Fruit fly (Drosophila melanogaster) whole organism, wandering third instar larva: ENCODE data around the gene CG32536.

Source experiments
- CG9705 ChIP-seq: fragments of 200-800 bp; sonication (Bioruptor generic); optimal IDR thresholded peaks from 2 replicates; lab custom pipeline; 2018; ENCODE audit warnings: missing biosample characterization, mild to moderate bottlenecking, missing genetic modification characterization
- CrebA ChIP-seq: fragments of 200-800 bp; sonication (Bioruptor generic); optimal IDR thresholded peaks from 2 replicates; lab custom pipeline; 2016; ENCODE audit warnings: missing biosample characterization, mild to moderate bottlenecking, missing genetic modification characterization, borderline replicate concordance
- Dfd ChIP-seq: fragments of >200 bp; optimal IDR thresholded peaks from 2 replicates; lab custom pipeline; 2017; ENCODE audit warnings: missing biosample characterization, missing genetic modification characterization
- Dif ChIP-seq: fragments of 200-275, 200-300 bp; sonication (Bioruptor generic); optimal IDR thresholded peaks from 2 replicates; lab custom pipeline; 2018; ENCODE audit warnings: missing biosample characterization, missing genetic modification characterization; ENCODE audit not compliant: partially characterized antibody
- Hnf4 ChIP-seq: fragments of 200-800 bp; sonication (Bioruptor generic); optimal IDR thresholded peaks from 2 replicates; lab custom pipeline; 2016; ENCODE audit warnings: missing biosample characterization, mild to moderate bottlenecking, missing genetic modification characterization
- Hr78 ChIP-seq: fragments of >200 bp; optimal IDR thresholded peaks from 2 replicates; lab custom pipeline; 2017; ENCODE audit warnings: missing biosample characterization, missing genetic modification characterization
- Hr83 ChIP-seq: fragments of 200-300 bp; sonication (Bioruptor generic); optimal IDR thresholded peaks from 2 replicates; lab custom pipeline; 2016; ENCODE audit warnings: missing biosample characterization, mild to moderate bottlenecking, missing genetic modification characterization, moderate library complexity; ENCODE audit not compliant: poor library complexity, severe bottlenecking
- Mio ChIP-seq: sonication (Bioruptor generic); optimal IDR thresholded peaks from 2 replicates; lab custom pipeline; 2016; ENCODE audit warnings: missing biosample characterization, missing genetic modification characterization
- N ChIP-seq: fragments of >200 bp; optimal IDR thresholded peaks from 2 replicates; lab custom pipeline; 2018; ENCODE audit warnings: missing biosample characterization, missing external identifiers, missing genetic modification characterization
- OdsH ChIP-seq: fragments of 200-800 bp; sonication (Bioruptor generic); optimal IDR thresholded peaks from 2 replicates; lab custom pipeline; 2016; ENCODE audit warnings: missing biosample characterization, mild to moderate bottlenecking, missing genetic modification characterization
- Rel ChIP-seq, 2 experiments: fragments of 200-800 bp; sonication (Bioruptor generic) in 1 of 2; optimal IDR thresholded peaks; 2 replicates in 1 of 2; 3 replicates in 1 of 2; lab custom pipeline; 2016 to 2019; ENCODE audit warnings: mild to moderate bottlenecking in 2 of 2, missing biosample characterization in 2 of 2, missing genetic modification characterization in 2 of 2, moderate library complexity in 1 of 2
- Sp1 ChIP-seq: fragments of 200-800 bp; sonication (Bioruptor generic); optimal IDR thresholded peaks from 3 replicates; lab custom pipeline; 2019; ENCODE audit warnings: missing biosample characterization, mild to moderate bottlenecking, missing genetic modification characterization, moderate library complexity
- Vsx2 ChIP-seq: fragments of 200-300, 225-300 bp; sonication (Bioruptor generic); optimal IDR thresholded peaks from 2 replicates; lab custom pipeline; 2018; ENCODE audit warnings: missing biosample characterization, missing genetic modification characterization; ENCODE audit not compliant: partially characterized antibody
- br ChIP-seq: fragments of 200-800 bp; sonication (Bioruptor generic); optimal IDR thresholded peaks from 2 replicates; lab custom pipeline; 2016; ENCODE audit warnings: missing biosample characterization, missing genetic modification characterization
- brk ChIP-seq: fragments of 200-800 bp; sonication (Bioruptor generic); optimal IDR thresholded peaks from 2 replicates; lab custom pipeline; 2016; ENCODE audit warnings: missing biosample characterization, mild to moderate bottlenecking, missing genetic modification characterization
- dl ChIP-seq, 2 experiments: fragments of 175-275, 200-275 bp in 1 of 2; fragments of 200-275 bp in 1 of 2; sonication (Bioruptor generic); optimal IDR thresholded peaks; lab custom pipeline; 2018; ENCODE audit warnings: mild to moderate bottlenecking in 2 of 2, missing biosample characterization in 2 of 2, missing genetic modification characterization in 2 of 2, moderate library complexity in 2 of 2; ENCODE audit not compliant: partially characterized antibody in 2 of 2, insufficient read depth in 1 of 2
- dsf ChIP-seq: sonication (Bioruptor generic); optimal IDR thresholded peaks from 2 replicates; lab custom pipeline; 2016; ENCODE audit warnings: missing biosample characterization, missing genetic modification characterization, borderline replicate concordance
- ey ChIP-seq: fragments of 200-800 bp; sonication (Bioruptor generic); optimal IDR thresholded peaks from 2 replicates; lab custom pipeline; 2016; ENCODE audit warnings: missing biosample characterization, missing genetic modification characterization
- foxo ChIP-seq, 2 experiments: fragments of 200-800 bp; sonication (Bioruptor generic); optimal IDR thresholded peaks; 2 replicates in 1 of 2; 3 replicates in 1 of 2; lab custom pipeline; 2016 to 2017; ENCODE audit warnings: missing biosample characterization in 2 of 2, missing genetic modification characterization in 2 of 2
- fru ChIP-seq: fragments of 200-800 bp; sonication (Bioruptor generic); optimal IDR thresholded peaks from 3 replicates; lab custom pipeline; 2016; ENCODE audit warnings: missing biosample characterization, mild to moderate bottlenecking, missing genetic modification characterization
- h ChIP-seq: fragments of 200-800 bp; sonication (Bioruptor generic); optimal IDR thresholded peaks from 3 replicates; lab custom pipeline; 2016; ENCODE audit warnings: missing biosample characterization, mild to moderate bottlenecking, missing genetic modification characterization
- lola ChIP-seq: fragments of >200 bp; optimal IDR thresholded peaks from 2 replicates; lab custom pipeline; 2017; ENCODE audit warnings: missing biosample characterization, missing genetic modification characterization
- psq ChIP-seq: fragments of 200-800 bp; sonication (Bioruptor generic); optimal IDR thresholded peaks from 3 replicates; lab custom pipeline; 2017; ENCODE audit warnings: missing biosample characterization, mild to moderate bottlenecking, missing genetic modification characterization, moderate library complexity
- rgr ChIP-seq: fragments of 200-800 bp; sonication (Bioruptor generic); optimal IDR thresholded peaks from 3 replicates; lab custom pipeline; 2016; ENCODE audit warnings: missing biosample characterization, mild to moderate bottlenecking, missing genetic modification characterization
- sage ChIP-seq: fragments of 200-800 bp; sonication (Bioruptor generic); optimal IDR thresholded peaks from 2 replicates; lab custom pipeline; 2016; ENCODE audit warnings: missing biosample characterization, mild to moderate bottlenecking, missing genetic modification characterization
- woc ChIP-seq: sonication (Bioruptor generic); optimal IDR thresholded peaks from 2 replicates; lab custom pipeline; 2016; ENCODE audit warnings: missing biosample characterization, mild to moderate bottlenecking, missing genetic modification characterization

Gene CG32536

dm6 chrX:19315421-19316260, 38.9 kb upstream of the CG32536 start:
- TF ChIP-seq Rel (GFP tag; optimal IDR thresholded peaks at IDR 0.05; lab: Kevin White, UChicago): no peak
- TF ChIP-seq Rel (tag; optimal IDR thresholded peaks at IDR 0.05; lab: Kevin White, UChicago): peak; percentile 28
- no peak for TF ChIP-seq psq

- TF ChIP-seq Rel (GFP tag; optimal IDR thresholded peaks at IDR 0.05; lab: Kevin White, UChicago): no peak
- TF ChIP-seq Rel (tag; optimal IDR thresholded peaks at IDR 0.05; lab: Kevin White, UChicago): peak; percentile 44
- no peak for TF ChIP-seq Vsx2 (GFP tag; lab: Kevin White, UChicago)
- no peak for TF ChIP-seq dl (GFP tag; optimal IDR thresholded peaks at IDR 0.05; lab: Kevin White, UChicago; ENCODE audit: insufficient read depth in 1 of 2, partially characterized antibody in 2 of 2)
- TF ChIP-seq, all 38 proteins: peak for 1
Measured at dm6 chrX:19314283-19315178, 37.8 kb upstream of the CG32536 start.

dm6 chrX:19309648-19310047, 33.0 kb upstream of the CG32536 start:
- no peak for TF ChIP-seq lola
- no peak for TF ChIP-seq CrebA (GFP tag; lab: Kevin White, UChicago)
- TF ChIP-seq sage (GFP tag; lab: Kevin White, UChicago): no peak
- peak; percentile 22 for TF ChIP-seq h (GFP tag; lab: Kevin White, UChicago)
- no peak for TF ChIP-seq dl (GFP tag; optimal IDR thresholded peaks at IDR 0.05; lab: Kevin White, UChicago; ENCODE audit: insufficient read depth in 1 of 2, partially characterized antibody in 2 of 2)
- TF ChIP-seq ey (GFP tag; lab: Kevin White, UChicago): peak; percentile 7
- TF ChIP-seq OdsH: peak; percentile 19
- TF ChIP-seq, all 38 proteins: peak for 3

dm6 chrX:19307810-19308456, 31.2 kb upstream of the CG32536 start, which contains the start of gene CG8051:
Gene CG8051 (minus strand): TSS chrX:19307925.
- no peak for TF ChIP-seq CG9705 (GFP tag; lab: Kevin White, UChicago)
- TF ChIP-seq dsf (GFP tag; lab: Kevin White, UChicago): no peak
- TF ChIP-seq Sp1: peak; percentile 25
- TF ChIP-seq Dif (GFP tag; lab: Kevin White, UChicago): no peak
- TF ChIP-seq Hnf4 (GFP tag; lab: Kevin White, UChicago): peak; percentile 45
- TF ChIP-seq Mio: no peak
- TF ChIP-seq Rel (GFP tag; optimal IDR thresholded peaks at IDR 0.05; lab: Kevin White, UChicago): no peak
- TF ChIP-seq Rel (tag; optimal IDR thresholded peaks at IDR 0.05; lab: Kevin White, UChicago): peak; percentile 8
- TF ChIP-seq OdsH: peak; percentile 1
- peak; percentile 37 for TF ChIP-seq Hr83 (GFP tag; lab: Kevin White, UChicago)
- no peak for TF ChIP-seq woc (GFP tag; lab: Kevin White, UChicago)
- TF ChIP-seq rgr: peak; percentile 44
- peak; percentile 39 for TF ChIP-seq N (GFP tag; lab: Kevin White, UChicago)
- TF ChIP-seq fru: peak; percentile 40
- TF ChIP-seq brk (GFP tag; lab: Kevin White, UChicago): no peak
- peak; percentile 60 for TF ChIP-seq h (GFP tag; lab: Kevin White, UChicago)
- peak; percentile 41 for TF ChIP-seq psq
- TF ChIP-seq Dfd (GFP tag; lab: Kevin White, UChicago): no peak
- no peak for TF ChIP-seq Hr78 (GFP tag; lab: Kevin White, UChicago)
- TF ChIP-seq dl (GFP tag; optimal IDR thresholded peaks at IDR 0.05; lab: Kevin White, UChicago; ENCODE audit: insufficient read depth in 1 of 2, partially characterized antibody in 2 of 2): no peak
- peak; percentile 7 for TF ChIP-seq br
- no peak for TF ChIP-seq sage (GFP tag; lab: Kevin White, UChicago)
- TF ChIP-seq foxo (GFP tag; optimal IDR thresholded peaks at IDR 0.05; lab: Kevin White, UChicago): peak in 1 of 2 experiments; percentile 41
